Worm (Caenorhabditis elegans): ENCODE results near the gene C15H9.3.

C15H9.3 gene

ce11 chrX:6082660-6083059 lies 32.9 kb upstream of the C15H9.3 start, which contains the start of gene C45B2.3:
Gene C45B2.3, plus strand, starts transcription at chrX:6082960.
- TF ChIP-seq ztf-4 (tag; optimal IDR thresholded peaks at IDR 0.05) (no peak), dmd-4 (tag; optimal IDR thresholded peaks at IDR 0.05) (no peak), zag-1 (tag; optimal IDR thresholded peaks at IDR 0.05) (no peak), ZK546.5 (tag; optimal IDR thresholded peaks at IDR 0.05) (no peak), nhr-77 (tag; optimal IDR thresholded peaks at IDR 0.05) (no peak), egl-27 (tag; optimal IDR thresholded peaks at IDR 0.05) (no peak), crh-2 (tag; optimal IDR thresholded peaks at IDR 0.05) (no peak), lin-11 (tag; optimal IDR thresholded peaks at IDR 0.05) (no peak), elt-1 (tag; optimal IDR thresholded peaks at IDR 0.05) (no peak)

DNA sequence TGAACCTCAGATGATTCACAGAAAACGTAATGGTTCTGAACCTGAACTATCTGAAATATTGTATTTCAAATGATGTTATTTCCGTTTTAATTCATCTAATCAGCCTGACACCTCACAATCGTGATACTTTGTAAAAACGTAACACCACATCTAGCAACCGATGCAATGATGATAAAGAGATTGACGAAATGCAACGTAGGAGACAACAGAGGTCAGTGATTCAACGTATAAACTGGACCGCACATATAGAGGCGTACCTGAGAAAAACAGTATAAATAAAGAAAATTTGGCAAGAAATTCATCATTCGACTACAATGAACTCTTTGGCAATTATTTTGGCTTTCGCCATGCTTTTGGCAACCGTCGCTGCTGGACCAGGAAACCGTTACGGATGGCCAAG lies 31.2 kb upstream of the C15H9.3 start, which contains the start of gene C45B2.2:
Gene C45B2.2, plus strand, starts transcription at position 301 of the 400 bp plus-strand sequence.
- TF ChIP-seq aly-2 (tag; optimal IDR thresholded peaks at IDR 0.05) (no peak), elt-1 (tag; optimal IDR thresholded peaks at IDR 0.05) (no peak), C34F6.9 (tag; optimal IDR thresholded peaks at IDR 0.05) (no peak), unc-55 (GFP tag; optimal IDR thresholded peaks at IDR 0.05) (no peak), mab-5 (tag; optimal IDR thresholded peaks at IDR 0.05) (no peak), ceh-16 (tag; optimal IDR thresholded peaks at IDR 0.05) (no peak), sem-4 (tag; optimal IDR thresholded peaks at IDR 0.05) (no peak), nhr-25 (tag; optimal IDR thresholded peaks at IDR 0.05) (no peak), Y55F3AM.14 (GFP tag; optimal IDR thresholded peaks at IDR 0.05) (no peak), nhr-129 (tag; optimal IDR thresholded peaks at IDR 0.05) (no peak), skn-1 (tag; optimal IDR thresholded peaks at IDR 0.05) (no peak), sma-3 (GFP tag; optimal IDR thresholded peaks at IDR 0.05) (no peak), snpc-4 (tag; optimal IDR thresholded peaks at IDR 0.05) (no peak), ZK546.5 (tag; optimal IDR thresholded peaks at IDR 0.05) (no peak), zag-1 (tag; optimal IDR thresholded peaks at IDR 0.05) (no peak), unc-39 (tag; optimal IDR thresholded peaks at IDR 0.05) (no peak), ceh-82 (tag; optimal IDR thresholded peaks at IDR 0.05) (no peak), elt-3 (tag; optimal IDR thresholded peaks at IDR 0.05) (no peak)

- TF ChIP-seq nhr-237 (tag; optimal IDR thresholded peaks at IDR 0.05) (no peak), ZK546.5 (tag; optimal IDR thresholded peaks at IDR 0.05) (no peak), lin-11 (tag; optimal IDR thresholded peaks at IDR 0.05) (no peak)
Observed at ce11 chrX:6085824-6086223, 29.8 kb upstream of the C15H9.3 start, which contains the start of gene C45B2.1. Gene C45B2.1, plus strand, starts transcription at chrX:6086124.

- TF ChIP-seq nhr-25 (tag; optimal IDR thresholded peaks at IDR 0.05) (peak; percentile 8), nhr-77 (tag; optimal IDR thresholded peaks at IDR 0.05) (no peak)
Observed at ce11 chrX:6087676-6088075, 27.9 kb upstream of the C15H9.3 start, which contains the start of gene C45B2.8. Gene C45B2.8, plus strand, starts transcription at chrX:6087976.

- TF ChIP-seq sma-3 (GFP tag; optimal IDR thresholded peaks at IDR 0.05), result peak; percentile 45
- TF ChIP-seq Y55F3AM.14 (GFP tag; optimal IDR thresholded peaks at IDR 0.05), result no peak
- TF ChIP-seq egl-27 (tag; optimal IDR thresholded peaks at IDR 0.05), result no peak
- no peak for TF ChIP-seq lin-11 (tag; optimal IDR thresholded peaks at IDR 0.05)
- TF ChIP-seq nhr-12 (tag; optimal IDR thresholded peaks at IDR 0.05), result no peak
- no peak for TF ChIP-seq elt-1 (tag; optimal IDR thresholded peaks at IDR 0.05)
- no peak for TF ChIP-seq ZK546.5 (tag; optimal IDR thresholded peaks at IDR 0.05)
- TF ChIP-seq nhr-6 (tag; optimal IDR thresholded peaks at IDR 0.05), result no peak
- TF ChIP-seq nhr-11 (tag; optimal IDR thresholded peaks at IDR 0.05), result peak; percentile 75
- TF ChIP-seq F13H6.1 (tag; optimal IDR thresholded peaks at IDR 0.05), result no peak
- TF ChIP-seq nhr-77 (tag; optimal IDR thresholded peaks at IDR 0.05), result no peak
- TF ChIP-seq mbf-1 (tag; optimal IDR thresholded peaks at IDR 0.05), result no peak
- no peak for TF ChIP-seq sem-4 (tag; optimal IDR thresholded peaks at IDR 0.05)
- TF ChIP-seq lin-13 (GFP tag; optimal IDR thresholded peaks at IDR 0.05), result peak; percentile 25
- no peak for TF ChIP-seq ceh-82 (tag; optimal IDR thresholded peaks at IDR 0.05)
- TF ChIP-seq nhr-25 (tag; optimal IDR thresholded peaks at IDR 0.05), result no peak
- TF ChIP-seq sma-9 (GFP tag; optimal IDR thresholded peaks at IDR 0.05), result no peak
- TF ChIP-seq sma-9 (tag; optimal IDR thresholded peaks at IDR 0.05), result no peak
- TF ChIP-seq lin-39 (tag; optimal IDR thresholded peaks at IDR 0.05), result no peak
- no peak for TF ChIP-seq mdl-1 (tag; optimal IDR thresholded peaks at IDR 0.05)
- TF ChIP-seq fos-1 (tag; optimal IDR thresholded peaks at IDR 0.05), result peak; percentile 13
- TF ChIP-seq gmeb-1 (tag; optimal IDR thresholded peaks at IDR 0.05), result no peak
- peak; percentile 3 for TF ChIP-seq crh-2 (tag; optimal IDR thresholded peaks at IDR 0.05)
- no peak for TF ChIP-seq nhr-23 (tag; optimal IDR thresholded peaks at IDR 0.05)
- peak; percentile 44 for TF ChIP-seq nhr-21 (tag; optimal IDR thresholded peaks at IDR 0.05)
- no peak for TF ChIP-seq ama-1 (optimal IDR thresholded peaks at IDR 0.05)
- no peak for TF ChIP-seq R02D3.7 (tag; optimal IDR thresholded peaks at IDR 0.05)
- TF ChIP-seq zag-1 (tag; optimal IDR thresholded peaks at IDR 0.05), result no peak
Observed at ce11 chrX:6088718-6089117, 26.9 kb upstream of the C15H9.3 start.

Measured in whole organism, L2 larva.